Fruit fly (Drosophila melanogaster) whole organism, pupa: Measurements from ENCODE around the gene RpS5b.

Experiments used
- CG10348 ChIP-seq: fragments of 200-800 bp; sonication (Bioruptor generic); IDR thresholded peaks from 2 replicates; pipeline ENCODE4 v1.3.6; 2022; ENCODE audit warnings: missing biosample characterization, missing genetic modification characterization
- CG12605 ChIP-seq: fragments of 200-800 bp; sonication (Bioruptor generic); IDR thresholded peaks from 2 replicates; pipeline ENCODE4 v1.3.6; 2022; ENCODE audit warnings: missing biosample characterization, missing genetic modification characterization
- CG13204 ChIP-seq: fragments of 200-800 bp; sonication (Bioruptor generic); optimal IDR thresholded peaks from 2 replicates; lab custom pipeline; 2018; ENCODE audit warnings: missing biosample characterization, mild to moderate bottlenecking, missing genetic modification characterization, moderate library complexity
- CG14655 ChIP-seq: fragments of 200-800 bp; sonication (Bioruptor generic); optimal IDR thresholded peaks from 3 replicates; lab custom pipeline; 2017; ENCODE audit warnings: mild to moderate bottlenecking, missing biosample characterization, missing genetic modification reagents, missing genetic modification characterization
- CG15710 ChIP-seq: fragments of 200-800 bp; sonication (Bioruptor generic); optimal IDR thresholded peaks from 2 replicates; lab custom pipeline; 2018; ENCODE audit warnings: missing biosample characterization, mild to moderate bottlenecking, missing genetic modification characterization, moderate library complexity
- CG17806 ChIP-seq: fragments of 200-800 bp; sonication (Bioruptor generic); optimal IDR thresholded peaks from 2 replicates; lab custom pipeline; 2018; ENCODE audit warnings: missing biosample characterization, mild to moderate bottlenecking, missing genetic modification characterization, moderate library complexity
- CG32121 ChIP-seq: fragments of 200-800 bp; sonication (Bioruptor generic); IDR thresholded peaks from 2 replicates; pipeline ENCODE4 v1.3.6; 2022; ENCODE audit warnings: missing biosample characterization, missing genetic modification characterization
- CG34367 ChIP-seq: fragments of 200-800 bp; sonication (Bioruptor generic); optimal IDR thresholded peaks from 2 replicates; lab custom pipeline; 2018; ENCODE audit warnings: missing biosample characterization, mild to moderate bottlenecking, missing genetic modification characterization
- CG4496 ChIP-seq: fragments of 200-800 bp; sonication (Bioruptor generic); IDR thresholded peaks from 3 replicates; pipeline ENCODE4 v1.3.6; 2022; ENCODE audit warnings: missing biosample characterization, missing genetic modification characterization
- CG8159 ChIP-seq: fragments of 200-800 bp; sonication (Bioruptor generic); optimal IDR thresholded peaks from 3 replicates; lab custom pipeline; 2018; ENCODE audit warnings: missing biosample characterization, mild to moderate bottlenecking, missing genetic modification characterization, moderate library complexity
- CG8301 ChIP-seq: fragments of 200-800 bp; sonication (Bioruptor generic); optimal IDR thresholded peaks from 2 replicates; lab custom pipeline; 2018; ENCODE audit warnings: missing biosample characterization, mild to moderate bottlenecking, missing genetic modification characterization
- CG9948 ChIP-seq: fragments of 200-800 bp; sonication (Bioruptor generic); optimal IDR thresholded peaks from 2 replicates; lab custom pipeline; 2018; ENCODE audit warnings: missing biosample characterization, mild to moderate bottlenecking, missing genetic modification characterization, moderate library complexity
- D1 ChIP-seq: fragments of 200-800 bp; sonication (Bioruptor generic); optimal IDR thresholded peaks from 2 replicates; lab custom pipeline; 2018; ENCODE audit warnings: missing biosample characterization, mild to moderate bottlenecking, missing genetic modification characterization, moderate library complexity
- EcR ChIP-seq: fragments of 200-800 bp; sonication (Bioruptor generic); optimal IDR thresholded peaks from 3 replicates; lab custom pipeline; 2019; ENCODE audit warnings: missing biosample characterization, missing genetic modification characterization, mild to moderate bottlenecking, moderate library complexity, missing genetic modification reagents
- Ets98B ChIP-seq: fragments of 200-800 bp; sonication (Bioruptor generic); IDR thresholded peaks from 2 replicates; pipeline ENCODE4 v1.3.6; 2022; ENCODE audit warnings: missing biosample characterization, missing genetic modification characterization
- Pif1A ChIP-seq: fragments of 200-800 bp; sonication (Bioruptor generic); optimal IDR thresholded peaks from 3 replicates; lab custom pipeline; 2016; ENCODE audit warnings: missing biosample characterization, missing genetic modification characterization
- Snoo ChIP-seq: fragments of 200-800 bp; sonication (Bioruptor generic); optimal IDR thresholded peaks from 3 replicates; lab custom pipeline; 2017; ENCODE audit warnings: missing biosample characterization, mild to moderate bottlenecking, missing genetic modification characterization, inconsistent platforms
- fd96Ca ChIP-seq: fragments of 200-800 bp; sonication (Bioruptor generic); IDR thresholded peaks from 3 replicates; pipeline ENCODE4 v1.3.6; 2022; ENCODE audit warnings: missing biosample characterization, missing genetic modification characterization
- gl ChIP-seq: fragments of 200-800 bp; sonication (Bioruptor generic); optimal IDR thresholded peaks from 2 replicates; lab custom pipeline; 2018; ENCODE audit warnings: missing biosample characterization, mild to moderate bottlenecking, missing genetic modification characterization
- rn ChIP-seq: fragments of 200-800 bp; sonication (Bioruptor generic); IDR thresholded peaks from 2 replicates; pipeline ENCODE4 v1.3.6; 2022; ENCODE audit warnings: missing biosample characterization, missing genetic modification characterization

Gene RpS5b

dm6 chr3R:14900177-14900576 lies 1.2 kb downstream of the RpS5b start, which contains the start of gene VhaPPA1-2:
Gene VhaPPA1-2, minus strand, starts transcription at chr3R:14900277.
- TF ChIP-seq CG8301 (tag; lab: Kevin White, UChicago): no peak
- TF ChIP-seq CG14655 (GFP tag; lab: Kevin White, UChicago): no peak
- TF ChIP-seq CG34367 (tag; lab: Kevin White, UChicago): no peak
- TF ChIP-seq CG12605: no peak
- no peak for TF ChIP-seq CG8159
- TF ChIP-seq, all 21 proteins: peak for 0

dm6 chr3R:14898280-14898756 lies 3.0 kb downstream of the RpS5b start, which contains the start of the genes Nup93-2 and CG3817:
Gene Nup93-2, minus strand, starts transcription at chr3R:14898372.
Gene CG3817, plus strand, starts transcription at chr3R:14898739.
- TF ChIP-seq CG8301 (tag; lab: Kevin White, UChicago): no peak
- TF ChIP-seq CG32121: 0 out of 2 replicates have a peak, but pooled peaks have one; percentile 22
- TF ChIP-seq fd96Ca (GFP tag; lab: Robert Waterston, UW): peak; percentile 50; the same call in 1 of the 3 replicates
- TF ChIP-seq CG15710 (tag; lab: Kevin White, UChicago): peak; percentile 20
- TF ChIP-seq rn: 0 out of 2 replicates have a peak, but pooled peaks have one; percentile 15
- TF ChIP-seq CG14655 (GFP tag; lab: Kevin White, UChicago): no peak
- TF ChIP-seq CG17806 (tag; lab: Kevin White, UChicago): peak; percentile 32
- TF ChIP-seq Snoo: peak; percentile 71
- peak; percentile 74 for TF ChIP-seq CG9948
- TF ChIP-seq CG13204 (GFP tag; lab: Kevin White, UChicago): no peak
- peak; percentile 8 for TF ChIP-seq CG34367 (tag; lab: Kevin White, UChicago)
- TF ChIP-seq Pif1A (GFP tag; lab: Kevin White, UChicago): no peak
- peak; percentile 38 for TF ChIP-seq CG8159
- 0 out of 3 replicates have a peak, but pooled peaks have one; percentile 47 for TF ChIP-seq CG4496 (GFP tag; lab: Robert Waterston, UW)
- TF ChIP-seq Ets98B (GFP tag; lab: Robert Waterston, UW): no peak; the same call in 1 of the 2 replicates
- TF ChIP-seq, all 21 proteins: peak for 10

- TF ChIP-seq CG17806 (tag; lab: Kevin White, UChicago): no peak
- TF ChIP-seq EcR (GFP tag; lab: Kevin White, UChicago): no peak
- TF ChIP-seq CG12605: no peak
- no peak for TF ChIP-seq CG8159
- no peak for TF ChIP-seq gl
- no peak for TF ChIP-seq CG34367 (tag; lab: Kevin White, UChicago)
- TF ChIP-seq CG10348 (GFP tag; lab: Robert Waterston, UW): no peak
- TF ChIP-seq rn: no peak
- TF ChIP-seq CG8301 (tag; lab: Kevin White, UChicago): no peak
- TF ChIP-seq Pif1A (GFP tag; lab: Kevin White, UChicago): no peak
- no peak for TF ChIP-seq CG13204 (GFP tag; lab: Kevin White, UChicago)
- no peak for TF ChIP-seq Ets98B (GFP tag; lab: Robert Waterston, UW)
- no peak for TF ChIP-seq Snoo
These were observed 6.7 kb downstream of the RpS5b start, which contains the start of gene CG14860 for dm6 chr3R:14894783-14894883. Gene CG14860, plus strand, starts transcription at chr3R:14894784.

- TF ChIP-seq CG4496 (GFP tag; lab: Robert Waterston, UW): peak; percentile 76
- peak; percentile 44 for TF ChIP-seq CG15710 (tag; lab: Kevin White, UChicago)
- no peak for TF ChIP-seq fd96Ca (GFP tag; lab: Robert Waterston, UW)
- TF ChIP-seq CG9948: peak; percentile 40
- TF ChIP-seq Snoo: no peak
- no peak for TF ChIP-seq gl
- TF ChIP-seq CG8159: peak; percentile 48
- TF ChIP-seq CG14655 (GFP tag; lab: Kevin White, UChicago): no peak
- no peak for TF ChIP-seq D1 (tag; lab: Kevin White, UChicago)
- TF ChIP-seq CG17806 (tag; lab: Kevin White, UChicago): peak; percentile 36
- TF ChIP-seq CG12605: peak; percentile 72
- TF ChIP-seq Pif1A (GFP tag; lab: Kevin White, UChicago): no peak
- TF ChIP-seq Ets98B (GFP tag; lab: Robert Waterston, UW): peak; percentile 54
- TF ChIP-seq CG32121: peak; percentile 75
- TF ChIP-seq CG13204 (GFP tag; lab: Kevin White, UChicago): no peak
- TF ChIP-seq CG8301 (tag; lab: Kevin White, UChicago): peak; percentile 49
- TF ChIP-seq rn: peak; percentile 59
- no peak for TF ChIP-seq CG10348 (GFP tag; lab: Robert Waterston, UW)
These were observed 7.3 kb downstream of the RpS5b start, which contains the start of gene Dph2 for dm6 chr3R:14893791-14894782. Gene Dph2, minus strand, starts transcription at chr3R:14893954.

- TF ChIP-seq Pif1A (GFP tag; lab: Kevin White, UChicago) (no peak), CG4496 (GFP tag; lab: Robert Waterston, UW) (no peak), CG34367 (tag; lab: Kevin White, UChicago) (no peak), D1 (tag; lab: Kevin White, UChicago) (no peak)
- TF ChIP-seq, all 21 proteins: peak for 0
These were observed 11.2 kb downstream of the RpS5b start, which contains the start of the genes CycC and UQCR-C1 for dm6 chr3R:14890064-14890709. Gene CycC, minus strand, starts transcription at chr3R:14890205. Gene UQCR-C1, plus strand, starts transcription at chr3R:14890231.
